Worm (Caenorhabditis elegans) whole organism, midembryonic: ENCODE measurements around the gene F26F2.11.
"Not testable (repeated sequence)": the region's sequence is repeated elsewhere in the genome, so short reads cannot be mapped to it uniquely, and the experiment has no call there.

ENCODE experiments used
- T22C8.4 ChIP-seq: fragments of 200-800 bp; sonication (Bioruptor generic); IDR thresholded peaks from 2 replicates; pipeline ENCODE4 v1.3.6; 2022; ENCODE audit warnings: missing genetic modification characterization, missing compliant biosample characterization
- cog-1 ChIP-seq: sonication (generic microtip); optimal IDR thresholded peaks from 2 replicates; lab custom pipeline; 2016; ENCODE audit warnings: missing genetic modification characterization, missing compliant biosample characterization
- flt-1 ChIP-seq: fragments of 200-800 bp; sonication (Bioruptor generic); IDR thresholded peaks from 2 replicates; pipeline ENCODE4 v1.3.6; 2022; ENCODE audit warnings: missing genetic modification characterization, missing compliant biosample characterization
- klf-2 ChIP-seq: fragments of 200-800 bp; sonication (Bioruptor generic); conservative IDR thresholded peaks from 2 replicates; pipeline ENCODE4 v1.3.6; 2022; ENCODE audit warnings: missing genetic modification reagents, missing genetic modification characterization, missing compliant biosample characterization
- med-1 ChIP-seq: sonication (generic microtip); optimal IDR thresholded peaks from 2 replicates; lab custom pipeline; 2017; ENCODE audit warnings: missing genetic modification characterization, mild to moderate bottlenecking, missing compliant biosample characterization, antibody characterized with exemption, missing genetic modification reagents; ENCODE audit not compliant: insufficient read depth
- ref-1 ChIP-seq: fragments of 200-800 bp; sonication (Bioruptor generic); conservative IDR thresholded peaks from 2 replicates; pipeline ENCODE4 v1.3.6; 2022; ENCODE audit warnings: missing genetic modification reagents, missing genetic modification characterization, missing compliant biosample characterization
- tab-1 ChIP-seq: fragments of 200-800 bp; sonication (Bioruptor generic); IDR thresholded peaks from 2 replicates; pipeline ENCODE4 v1.3.6; 2022; ENCODE audit warnings: missing genetic modification characterization, missing compliant biosample characterization
- ztf-23 ChIP-seq: fragments of 200-800 bp; sonication (Bioruptor generic); IDR thresholded peaks from 2 replicates; pipeline ENCODE4 v1.3.6; 2022; ENCODE audit warnings: missing genetic modification reagents, missing genetic modification characterization, missing compliant biosample characterization
- ztf-29 ChIP-seq: fragments of 200-800 bp; sonication (Bioruptor generic); IDR thresholded peaks from 2 replicates; pipeline ENCODE4 v1.3.6; 2022; ENCODE audit warnings: missing genetic modification reagents, missing genetic modification characterization, missing compliant biosample characterization

Gene F26F2.11

ce11 chrV:20597076-20597475 is 1.5 kb upstream of the F26F2.11 start, which contains the start of gene F46B3.1:
Gene F46B3.1, minus strand, starts transcription at chrV:20597176.
- TF ChIP-seq flt-1 (no peak), T22C8.4 (GFP tag; lab: Robert Waterston, UW) (no peak), ztf-23 (GFP tag; lab: Robert Waterston, UW) (no peak), ref-1 (no peak), cog-1 (tag; lab: Kevin White, UChicago) (no peak), tab-1 (GFP tag; lab: Robert Waterston, UW) (no peak), klf-2 (GFP tag; lab: Robert Waterston, UW) (no peak), ztf-29 (GFP tag; lab: Robert Waterston, UW) (no peak), med-1 (no peak)

DNA sequence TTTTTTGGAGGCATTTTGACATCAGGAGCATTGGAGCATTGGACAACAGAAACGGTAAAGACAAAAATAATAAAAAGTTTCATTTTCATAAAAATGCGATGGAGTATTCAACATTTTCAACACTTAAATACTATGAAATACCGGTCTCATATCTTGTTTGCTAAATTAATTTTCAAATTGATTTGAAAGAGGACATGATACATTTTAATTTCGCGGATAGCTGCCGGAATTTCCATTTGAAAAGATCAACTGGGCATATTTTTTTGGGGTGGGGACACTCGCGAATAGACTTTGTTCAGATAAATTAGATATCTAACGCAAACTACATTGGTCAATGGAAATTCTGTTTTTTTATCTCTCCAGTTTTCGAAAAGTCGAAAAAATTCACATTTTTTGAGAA is 807 bp downstream of the F26F2.11 start, which contains the start of gene F26F2.10:
Gene F26F2.10, minus strand, starts transcription at position 101 of the 400 bp plus-strand sequence.
- no peak for TF ChIP-seq cog-1 (tag; lab: Kevin White, UChicago)
- TF ChIP-seq T22C8.4 (GFP tag; lab: Robert Waterston, UW) = no peak
- no peak for TF ChIP-seq flt-1
- TF ChIP-seq ztf-23 (GFP tag; lab: Robert Waterston, UW) = no peak
- no peak for TF ChIP-seq tab-1 (GFP tag; lab: Robert Waterston, UW)
- TF ChIP-seq ref-1 = no peak

- peak; percentile 56; the same call in 1 of the 2 replicates for TF ChIP-seq ztf-23 (GFP tag; lab: Robert Waterston, UW)
- TF ChIP-seq flt-1 = 0 out of 2 replicates have a peak, but pooled peaks have one; percentile 50
- no peak for TF ChIP-seq T22C8.4 (GFP tag; lab: Robert Waterston, UW)
- no peak for TF ChIP-seq med-1
- peak; percentile 69; the same call in 1 of the 2 replicates for TF ChIP-seq tab-1 (GFP tag; lab: Robert Waterston, UW)
- peak; percentile 81 for TF ChIP-seq cog-1 (tag; lab: Kevin White, UChicago)
Observed at ce11 chrV:20580511-20581040, 15.0 kb downstream of the F26F2.11 start, which contains the start of gene F26F2.7. Gene F26F2.7, plus strand, starts transcription at chrV:20580990.

- TF ChIP-seq med-1 (no peak), cog-1 (tag; lab: Kevin White, UChicago) (no peak), T22C8.4 (GFP tag; lab: Robert Waterston, UW) (no peak), klf-2 (GFP tag; lab: Robert Waterston, UW) (no peak), ref-1 (no peak), tab-1 (GFP tag; lab: Robert Waterston, UW) (no peak), ztf-29 (GFP tag; lab: Robert Waterston, UW) (no peak), flt-1 (no peak), ztf-23 (GFP tag; lab: Robert Waterston, UW) (no peak)
Observed at ce11 chrV:20579534-20579933, 16.0 kb downstream of the F26F2.11 start, which contains the start of gene F26F2.8. Gene F26F2.8, plus strand, starts transcription at chrV:20579546.

ce11 chrV:20574872-20575271 is 20.7 kb downstream of the F26F2.11 start:
- no peak for TF ChIP-seq cog-1 (tag; lab: Kevin White, UChicago)
- no peak for TF ChIP-seq ztf-23 (GFP tag; lab: Robert Waterston, UW)
- no peak for TF ChIP-seq med-1
- TF ChIP-seq T22C8.4 (GFP tag; lab: Robert Waterston, UW) = no peak
- TF ChIP-seq klf-2 (GFP tag; lab: Robert Waterston, UW) = no peak
- TF ChIP-seq ztf-29 (GFP tag; lab: Robert Waterston, UW) = no peak
- TF ChIP-seq tab-1 (GFP tag; lab: Robert Waterston, UW) = no peak
- no peak for TF ChIP-seq flt-1
- no peak for TF ChIP-seq ref-1

DNA sequence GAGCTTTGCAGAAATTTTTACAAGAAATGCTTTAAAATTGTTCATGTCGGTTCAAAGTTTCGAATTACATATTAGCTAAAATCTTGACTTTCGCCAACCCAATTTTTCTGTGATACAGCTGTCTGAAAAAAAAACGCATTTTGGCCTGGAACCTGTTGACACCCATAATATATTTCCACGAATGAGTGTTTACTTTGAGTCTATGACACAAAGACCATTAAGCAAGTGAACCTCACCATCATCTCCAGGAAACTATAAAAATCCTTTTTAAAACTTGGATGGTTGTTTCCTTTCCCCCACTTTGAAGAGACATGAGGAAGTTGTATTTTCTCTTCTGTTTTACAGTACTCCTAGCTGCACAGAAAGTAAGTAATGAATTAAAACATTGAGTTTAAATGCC is 21.2 kb downstream of the F26F2.11 start, which contains the start of gene clec-263:
Gene clec-263, plus strand, starts transcription at position 301 of the 400 bp plus-strand sequence.
- TF ChIP-seq klf-2 (GFP tag; lab: Robert Waterston, UW) = no peak
- TF ChIP-seq ztf-29 (GFP tag; lab: Robert Waterston, UW) = no peak
- TF ChIP-seq cog-1 (tag; lab: Kevin White, UChicago) = no peak
- TF ChIP-seq tab-1 (GFP tag; lab: Robert Waterston, UW) = no peak
- TF ChIP-seq med-1 = no peak
- TF ChIP-seq ztf-23 (GFP tag; lab: Robert Waterston, UW) = no peak
- no peak for TF ChIP-seq flt-1
- TF ChIP-seq T22C8.4 (GFP tag; lab: Robert Waterston, UW) = no peak
- no peak for TF ChIP-seq ref-1

DNA sequence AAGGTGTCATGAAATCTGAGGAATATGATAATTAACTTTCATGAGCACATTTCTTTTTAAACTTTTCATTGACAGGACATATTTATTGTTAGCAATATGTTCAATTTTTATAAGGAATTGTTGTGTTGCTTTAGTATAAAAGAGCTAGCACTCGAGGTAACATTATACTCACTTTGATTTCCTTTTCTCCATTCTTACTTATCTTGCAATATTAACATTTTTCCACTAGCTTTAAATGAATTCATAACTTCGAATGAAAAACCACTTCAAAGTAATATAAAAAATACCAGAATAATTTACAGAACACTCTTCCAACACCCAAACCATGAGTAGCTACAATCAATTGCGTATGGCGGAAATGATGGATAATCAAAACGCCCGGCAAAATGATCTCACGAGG is 22.2 kb downstream of the F26F2.11 start, which contains the start of gene F26F2.5:
Gene F26F2.5, plus strand, starts transcription at position 301 of the 400 bp plus-strand sequence.
- TF ChIP-seq med-1 = no peak
- no peak for TF ChIP-seq tab-1 (GFP tag; lab: Robert Waterston, UW)
- TF ChIP-seq ztf-23 (GFP tag; lab: Robert Waterston, UW) = no peak
- no peak for TF ChIP-seq flt-1
- no peak for TF ChIP-seq ref-1
- TF ChIP-seq cog-1 (tag; lab: Kevin White, UChicago) = no peak
- TF ChIP-seq ztf-29 (GFP tag; lab: Robert Waterston, UW) = no peak
- no peak for TF ChIP-seq T22C8.4 (GFP tag; lab: Robert Waterston, UW)
- TF ChIP-seq klf-2 (GFP tag; lab: Robert Waterston, UW) = no peak

ce11 chrV:20568995-20569394 is 26.6 kb downstream of the F26F2.11 start, which contains the start of gene F26F2.4:
Gene F26F2.4, plus strand, starts transcription at chrV:20569295.
- not testable (repeated sequence) for TF ChIP-seq med-1; cog-1 (tag; lab: Kevin White, UChicago); ztf-29 (GFP tag; lab: Robert Waterston, UW)

ce11 chrV:20566454-20566853 is 29.1 kb downstream of the F26F2.11 start, which contains the start of gene F26F2.3:
Gene F26F2.3, minus strand, starts transcription at chrV:20566554.
- TF ChIP-seq ref-1 = no peak
- no peak for TF ChIP-seq med-1
- TF ChIP-seq T22C8.4 (GFP tag; lab: Robert Waterston, UW) = no peak

- not testable (repeated sequence) for TF ChIP-seq ref-1; ztf-29 (GFP tag; lab: Robert Waterston, UW); flt-1
Observed at ce11 chrV:20564054-20564453, 31.5 kb downstream of the F26F2.11 start, which contains the start of gene F26F2.13. Gene F26F2.13, plus strand, starts transcription at chrV:20564354.
